Fruit fly (Drosophila melanogaster): ENCODE results near the gene tim.

Gene tim

DNA sequence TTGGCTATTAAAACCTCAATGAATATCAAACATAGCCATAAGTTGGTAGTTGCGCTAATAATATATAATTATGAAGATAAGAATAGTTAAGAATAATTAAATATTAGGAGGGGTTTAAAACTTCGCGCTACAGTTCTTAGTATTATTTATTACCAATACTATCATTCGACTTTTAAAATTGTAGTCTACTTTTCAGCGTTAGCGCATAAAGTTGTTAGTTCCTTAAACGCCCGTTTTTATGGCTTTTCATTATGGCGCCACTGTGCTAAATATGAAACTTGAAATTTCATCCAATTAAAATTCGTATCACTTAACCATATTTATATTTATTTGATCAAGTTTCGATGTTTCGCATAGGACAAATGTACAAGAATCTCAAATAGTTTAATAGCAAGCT lies 27.5 kb downstream of the tim start (continued):
- TF ChIP-seq Trl (optimal IDR thresholded peaks at IDR 0.05) (no peak), Trl (GFP tag; optimal IDR thresholded peaks at IDR 0.05) (no peak), slou (GFP tag; optimal IDR thresholded peaks at IDR 0.05) (no peak), CG5953 (GFP tag; IDR thresholded peaks at IDR 0.05) (no peak), Chrac-16 (GFP tag; optimal IDR thresholded peaks at IDR 0.05) (no peak), fu2 (GFP tag; optimal IDR thresholded peaks at IDR 0.05) (no peak), CG16863 (GFP tag; optimal IDR thresholded peaks at IDR 0.05) (no peak), nau (GFP tag; optimal IDR thresholded peaks at IDR 0.05) (no peak), CG15696 (tag; optimal IDR thresholded peaks at IDR 0.05) (no peak), CG11456 (GFP tag; IDR thresholded peaks at IDR 0.05) (no peak), Fer2 (tag; optimal IDR thresholded peaks at IDR 0.05) (no peak), CG17568 (GFP tag; optimal IDR thresholded peaks at IDR 0.05) (no peak), her (GFP tag; optimal IDR thresholded peaks at IDR 0.05) (no peak), trem (tag; optimal IDR thresholded peaks at IDR 0.05) (peak; percentile 35), fd64A (GFP tag; optimal IDR thresholded peaks at IDR 0.05) (no peak), ato (GFP tag; IDR thresholded peaks at IDR 0.05; ENCODE audit: partially characterized antibody) (no peak), Spps (tag; optimal IDR thresholded peaks at IDR 0.05) (no peak), aop (GFP tag; IDR thresholded peaks at IDR 0.05) (no peak), CG1603 (tag; optimal IDR thresholded peaks at IDR 0.05) (peak; percentile 2), CG6654 (GFP tag; optimal IDR thresholded peaks at IDR 0.05) (no peak), H15 (GFP tag; IDR thresholded peaks at IDR 0.05) (no peak), CG4424 (GFP tag; optimal IDR thresholded peaks at IDR 0.05) (peak; percentile 1), CG2712 (tag; optimal IDR thresholded peaks at IDR 0.05) (peak; percentile 28), CG4820 (GFP tag; optimal IDR thresholded peaks at IDR 0.05) (no peak), CG17829 (tag; optimal IDR thresholded peaks at IDR 0.05) (peak; percentile 1), Blimp-1 (GFP tag; optimal IDR thresholded peaks at IDR 0.05) (no peak), HmgZ (tag; optimal IDR thresholded peaks at IDR 0.05) (no peak), oc (tag; optimal IDR thresholded peaks at IDR 0.05) (no peak), yki (optimal IDR thresholded peaks at IDR 0.05) (no peak), sisA (GFP tag; IDR thresholded peaks at IDR 0.05) (no peak), repo (GFP tag; optimal IDR thresholded peaks at IDR 0.05) (no peak), CG13123 (GFP tag; optimal IDR thresholded peaks at IDR 0.05) (no peak), hkb (optimal IDR thresholded peaks at IDR 0.05) (no peak), hkb (GFP tag; IDR thresholded peaks at IDR 0.05) (no peak)

DNA sequence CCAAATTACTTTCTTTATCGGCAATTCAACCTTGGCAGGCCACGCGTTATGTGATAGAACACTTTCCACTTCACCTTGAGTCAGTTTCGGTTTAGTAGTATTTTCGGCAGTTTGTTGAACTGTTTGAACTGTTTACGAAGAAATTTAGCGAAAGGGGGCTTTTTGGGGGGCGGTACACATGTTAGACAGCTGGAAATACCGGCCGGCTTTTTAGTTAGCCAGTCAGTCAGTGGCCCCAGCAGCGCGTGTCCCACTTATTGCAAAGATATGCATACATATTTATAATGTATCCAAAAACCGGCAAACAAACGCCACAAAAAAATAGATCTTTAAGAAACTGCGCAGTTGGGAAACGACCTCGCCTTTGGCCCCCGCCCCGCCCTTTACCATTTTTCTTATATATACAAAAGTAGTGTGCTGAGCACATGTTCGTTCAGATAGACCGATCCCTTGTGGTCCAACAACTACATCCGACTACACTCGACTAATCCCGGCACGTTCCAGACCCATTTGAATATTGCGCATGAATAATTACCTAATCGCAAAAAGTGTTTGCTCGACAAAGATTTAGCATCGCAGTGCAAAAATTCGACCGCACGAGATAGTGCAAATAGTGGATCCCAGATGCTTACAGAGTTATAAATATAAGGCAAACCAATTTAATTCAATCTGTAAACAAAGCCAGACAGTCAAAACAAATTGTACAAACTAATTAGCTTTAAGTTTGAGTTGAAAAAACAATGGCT lies 28.0 kb downstream of the tim start:
- TF ChIP-seq seq (GFP tag; IDR thresholded peaks at IDR 0.05): no peak
- TF ChIP-seq bsh (GFP tag; optimal IDR thresholded peaks at IDR 0.05): no peak
- peak; percentile 56 for TF ChIP-seq sd (tag; optimal IDR thresholded peaks at IDR 0.05)
- TF ChIP-seq CG13287 (GFP tag; IDR thresholded peaks at IDR 0.05; ENCODE audit: partially characterized antibody): peak; percentile 18; the same call in 1 of the 2 replicates
- TF ChIP-seq ci (GFP tag; IDR thresholded peaks at IDR 0.05): peak; percentile 52; the same call in 1 of the 3 replicates
- TF ChIP-seq CG2116 (GFP tag; optimal IDR thresholded peaks at IDR 0.05): peak; percentile 4
- TF ChIP-seq vvl (GFP tag; IDR thresholded peaks at IDR 0.05): peak; percentile 33; the same call in 1 of the 2 replicates
- peak; percentile 2 for TF ChIP-seq nau (GFP tag; optimal IDR thresholded peaks at IDR 0.05)
- peak; percentile 43 for TF ChIP-seq sug (tag; optimal IDR thresholded peaks at IDR 0.05)
- TF ChIP-seq ash1 (GFP tag; optimal IDR thresholded peaks at IDR 0.05): no peak
- TF ChIP-seq Ets65A (GFP tag): peak; percentile 38
- TF ChIP-seq NFAT (GFP tag; IDR thresholded peaks at IDR 0.05): 0 out of 2 replicates have a peak, but pooled peaks have one; percentile 14
- peak; percentile 18 for TF ChIP-seq mirr (GFP tag; optimal IDR thresholded peaks at IDR 0.05)
- peak; percentile 23 for TF ChIP-seq BtbVII (GFP tag; optimal IDR thresholded peaks at IDR 0.05)
- TF ChIP-seq odd (GFP tag; optimal IDR thresholded peaks at IDR 0.05): peak; percentile 2
- TF ChIP-seq CG12769 (tag; optimal IDR thresholded peaks at IDR 0.05): peak; percentile 83
- no peak for TF ChIP-seq luna (GFP tag; optimal IDR thresholded peaks at IDR 0.05)
- peak; percentile 22 for TF ChIP-seq CG7987 (GFP tag; optimal IDR thresholded peaks at IDR 0.05)
- TF ChIP-seq Hey (tag; optimal IDR thresholded peaks at IDR 0.05): peak; percentile 56
